Worm (Caenorhabditis elegans) whole organism, L2 larva: Measurements from ENCODE around the gene dmd-4.

Experiments
- C34F6.9 ChIP-seq: fragments of 150-350 bp; optimal IDR thresholded peaks from 2 replicates; lab custom pipeline; 2014; ENCODE audit warnings: missing biosample characterization, missing genetic modification characterization
- F13H6.1 ChIP-seq: sonication (generic microtip); optimal IDR thresholded peaks from 2 replicates; lab custom pipeline; 2016; ENCODE audit warnings: missing genetic modification characterization, missing compliant biosample characterization
- R02D3.7 ChIP-seq: fragments of 150-350 bp; optimal IDR thresholded peaks from 2 replicates; lab custom pipeline; 2014; ENCODE audit warnings: missing biosample characterization, missing genetic modification characterization
- Y55F3AM.14 ChIP-seq: fragments of 200-800 bp; sonication (Bioruptor generic); optimal IDR thresholded peaks from 2 replicates; lab custom pipeline; 2018; ENCODE audit warnings: mild to moderate bottlenecking, missing genetic modification characterization, missing compliant biosample characterization
- ZK546.5 ChIP-seq: sonication (generic microtip); optimal IDR thresholded peaks from 2 replicates; lab custom pipeline; 2017; ENCODE audit warnings: missing biosample characterization, missing genetic modification characterization
- alr-1 ChIP-seq: fragments of 150-350 bp; optimal IDR thresholded peaks from 2 replicates; lab custom pipeline; 2014; ENCODE audit warnings: missing biosample characterization, missing genetic modification characterization
- aly-2 ChIP-seq: fragments of 150-350 bp; optimal IDR thresholded peaks from 2 replicates; lab custom pipeline; 2014; ENCODE audit warnings: missing biosample characterization, missing genetic modification characterization
- ama-1 ChIP-seq: fragments of 150-350 bp; optimal IDR thresholded peaks from 2 replicates; lab custom pipeline; 2018; ENCODE audit warnings: inconsistent platforms
- blmp-1 ChIP-seq: sonication (generic microtip); optimal IDR thresholded peaks from 2 replicates; lab custom pipeline; 2017; ENCODE audit warnings: missing genetic modification characterization, mild to moderate bottlenecking, missing compliant biosample characterization, antibody characterized with exemption, moderate library complexity; ENCODE audit not compliant: insufficient read depth
- ceh-16 ChIP-seq: fragments of 150-350 bp; optimal IDR thresholded peaks from 2 replicates; lab custom pipeline; 2014; ENCODE audit warnings: missing biosample characterization, missing genetic modification characterization
- ceh-82 ChIP-seq: fragments of 150-350 bp; optimal IDR thresholded peaks from 2 replicates; lab custom pipeline; 2014; ENCODE audit warnings: missing biosample characterization, missing genetic modification characterization
- crh-2 ChIP-seq: sonication (generic microtip); optimal IDR thresholded peaks from 2 replicates; lab custom pipeline; 2017; ENCODE audit warnings: missing biosample characterization, missing genetic modification characterization
- dmd-4 ChIP-seq: sonication (generic microtip); optimal IDR thresholded peaks from 2 replicates; lab custom pipeline; 2017; ENCODE audit warnings: missing biosample characterization, missing genetic modification characterization
- egl-27 ChIP-seq: sonication (generic microtip); optimal IDR thresholded peaks from 3 replicates; lab custom pipeline; 2017; ENCODE audit warnings: missing biosample characterization, missing genetic modification reagents, missing genetic modification characterization
- elt-1 ChIP-seq: fragments of 150-350 bp; optimal IDR thresholded peaks from 2 replicates; lab custom pipeline; 2014; ENCODE audit warnings: missing biosample characterization, missing genetic modification characterization
- elt-3 ChIP-seq: sonication (generic microtip); optimal IDR thresholded peaks from 2 replicates; lab custom pipeline; 2017; ENCODE audit warnings: missing biosample characterization, missing genetic modification characterization
- fos-1 ChIP-seq: fragments of 150-350 bp; optimal IDR thresholded peaks from 2 replicates; lab custom pipeline; 2014; ENCODE audit warnings: missing biosample characterization, missing genetic modification characterization
- gmeb-1 ChIP-seq: fragments of 150-350 bp; optimal IDR thresholded peaks from 2 replicates; lab custom pipeline; 2014; ENCODE audit warnings: missing biosample characterization, missing genetic modification characterization
- lin-11 ChIP-seq: fragments of 150-350 bp; sonication (generic microtip); optimal IDR thresholded peaks from 2 replicates; lab custom pipeline; 2014; ENCODE audit warnings: missing biosample characterization, missing genetic modification characterization, inconsistent platforms, mixed read lengths
- lin-13 ChIP-seq: fragments of 150-350 bp; optimal IDR thresholded peaks from 2 replicates; lab custom pipeline; 2014; ENCODE audit warnings: missing biosample characterization, missing genetic modification reagents, missing genetic modification characterization
- lin-39 ChIP-seq: fragments of 150-350 bp; optimal IDR thresholded peaks from 2 replicates; lab custom pipeline; 2014; ENCODE audit warnings: missing biosample characterization, missing genetic modification reagents, missing genetic modification characterization
- lsy-2 ChIP-seq, 2 experiments: fragments of 150-350 bp in 1 of 2; sonication (generic microtip) in 1 of 2; optimal IDR thresholded peaks; 2 replicates each; lab custom pipeline; 2014 to 2017; ENCODE audit warnings: missing biosample characterization in 2 of 2, missing genetic modification characterization in 2 of 2
- mab-5 ChIP-seq: fragments of 150-350 bp; optimal IDR thresholded peaks from 2 replicates; lab custom pipeline; 2014; ENCODE audit warnings: missing biosample characterization, missing genetic modification characterization
- mbf-1 ChIP-seq: sonication (generic microtip); optimal IDR thresholded peaks from 2 replicates; lab custom pipeline; 2017; ENCODE audit warnings: missing biosample characterization, missing genetic modification characterization
- mdl-1 ChIP-seq, 2 experiments: fragments of 150-350 bp in 1 of 2; sonication (generic microtip) in 1 of 2; optimal IDR thresholded peaks; 2 replicates each; lab custom pipeline; 2017; ENCODE audit warnings: missing biosample characterization in 2 of 2, missing genetic modification characterization in 2 of 2
- nhr-10 ChIP-seq: sonication (generic microtip); optimal IDR thresholded peaks from 2 replicates; lab custom pipeline; 2017; ENCODE audit warnings: missing biosample characterization, missing genetic modification characterization
- nhr-11 ChIP-seq: fragments of 150-350 bp; optimal IDR thresholded peaks from 2 replicates; lab custom pipeline; 2014; ENCODE audit warnings: missing biosample characterization, missing genetic modification characterization
- nhr-12 ChIP-seq: fragments of 150-350 bp; optimal IDR thresholded peaks from 2 replicates; lab custom pipeline; 2014; ENCODE audit warnings: missing biosample characterization, missing genetic modification characterization
- nhr-129 ChIP-seq: fragments of 150-350 bp; optimal IDR thresholded peaks from 2 replicates; lab custom pipeline; 2014; ENCODE audit warnings: missing biosample characterization, missing genetic modification characterization
- nhr-21 ChIP-seq: fragments of 150-350 bp; optimal IDR thresholded peaks from 2 replicates; lab custom pipeline; 2014; ENCODE audit warnings: missing biosample characterization, missing genetic modification characterization
- nhr-23 ChIP-seq: fragments of 150-350 bp; optimal IDR thresholded peaks from 2 replicates; lab custom pipeline; 2014; ENCODE audit warnings: missing biosample characterization, missing genetic modification reagents, missing genetic modification characterization
- nhr-237 ChIP-seq: fragments of 150-350 bp; optimal IDR thresholded peaks from 2 replicates; lab custom pipeline; 2014; ENCODE audit warnings: missing biosample characterization, missing genetic modification characterization
- nhr-25 ChIP-seq: fragments of 150-350 bp; sonication (generic microtip); optimal IDR thresholded peaks from 3 replicates; lab custom pipeline; 2014; ENCODE audit warnings: missing biosample characterization, missing genetic modification characterization
- nhr-6 ChIP-seq: fragments of 150-350 bp; optimal IDR thresholded peaks from 2 replicates; lab custom pipeline; 2014; ENCODE audit warnings: missing biosample characterization, missing genetic modification characterization
- nhr-77 ChIP-seq: fragments of 150-350 bp; optimal IDR thresholded peaks from 2 replicates; lab custom pipeline; 2014; ENCODE audit warnings: missing biosample characterization, missing genetic modification characterization
- peb-1 ChIP-seq: fragments of 150-350 bp; optimal IDR thresholded peaks from 2 replicates; lab custom pipeline; 2014; ENCODE audit warnings: missing biosample characterization, missing genetic modification characterization
- sem-4 ChIP-seq: fragments of 150-350 bp; optimal IDR thresholded peaks from 2 replicates; lab custom pipeline; 2014; ENCODE audit warnings: missing biosample characterization, missing genetic modification reagents, missing genetic modification characterization
- skn-1 ChIP-seq: sonication (generic microtip); optimal IDR thresholded peaks from 2 replicates; lab custom pipeline; 2017; ENCODE audit warnings: missing biosample characterization, missing genetic modification characterization
- sma-3 ChIP-seq: sonication (generic microtip); optimal IDR thresholded peaks from 2 replicates; lab custom pipeline; 2016; ENCODE audit warnings: missing genetic modification reagents, missing genetic modification characterization, missing compliant biosample characterization
- sma-9 ChIP-seq, 2 experiments: fragments of 150-350 bp in 1 of 2; sonication (generic microtip) in 1 of 2; optimal IDR thresholded peaks; 2 replicates each; lab custom pipeline; 2014 to 2016; ENCODE audit warnings: missing genetic modification characterization in 2 of 2, mild to moderate bottlenecking in 1 of 2, missing biosample characterization in 1 of 2, missing compliant biosample characterization in 1 of 2, missing genetic modification reagents in 1 of 2, moderate library complexity in 1 of 2
- snpc-4 ChIP-seq: fragments of 150-350 bp; optimal IDR thresholded peaks from 2 replicates; lab custom pipeline; 2014; ENCODE audit warnings: missing biosample characterization, missing genetic modification characterization
- unc-39 ChIP-seq: fragments of 150-350 bp; optimal IDR thresholded peaks from 2 replicates; lab custom pipeline; 2014; ENCODE audit warnings: missing biosample characterization, missing genetic modification characterization
- unc-55 ChIP-seq: fragments of 150-350 bp; sonication (generic microtip); optimal IDR thresholded peaks from 3 replicates; lab custom pipeline; 2014; ENCODE audit warnings: missing biosample characterization, missing genetic modification reagents, missing genetic modification characterization
- unc-62 ChIP-seq: fragments of 150-350 bp; optimal IDR thresholded peaks from 2 replicates; lab custom pipeline; 2014; ENCODE audit warnings: missing biosample characterization, missing genetic modification reagents, missing genetic modification characterization
- zag-1 ChIP-seq: fragments of 150-350 bp; optimal IDR thresholded peaks from 2 replicates; lab custom pipeline; 2014; ENCODE audit warnings: missing biosample characterization, missing genetic modification characterization
- ztf-1 ChIP-seq: fragments of 200-800 bp; sonication (Bioruptor generic); conservative IDR thresholded peaks from 2 replicates; pipeline ENCODE4 v1.3.6; 2022; ENCODE audit warnings: missing genetic modification characterization, missing compliant biosample characterization
- ztf-11 ChIP-seq: sonication (generic microtip); optimal IDR thresholded peaks from 2 replicates; lab custom pipeline; 2017; ENCODE audit warnings: missing biosample characterization, missing genetic modification characterization
- ztf-4 ChIP-seq: fragments of 150-350 bp; optimal IDR thresholded peaks from 2 replicates; lab custom pipeline; 2014; ENCODE audit warnings: missing biosample characterization, missing genetic modification characterization

The dmd-4 gene

DNA sequence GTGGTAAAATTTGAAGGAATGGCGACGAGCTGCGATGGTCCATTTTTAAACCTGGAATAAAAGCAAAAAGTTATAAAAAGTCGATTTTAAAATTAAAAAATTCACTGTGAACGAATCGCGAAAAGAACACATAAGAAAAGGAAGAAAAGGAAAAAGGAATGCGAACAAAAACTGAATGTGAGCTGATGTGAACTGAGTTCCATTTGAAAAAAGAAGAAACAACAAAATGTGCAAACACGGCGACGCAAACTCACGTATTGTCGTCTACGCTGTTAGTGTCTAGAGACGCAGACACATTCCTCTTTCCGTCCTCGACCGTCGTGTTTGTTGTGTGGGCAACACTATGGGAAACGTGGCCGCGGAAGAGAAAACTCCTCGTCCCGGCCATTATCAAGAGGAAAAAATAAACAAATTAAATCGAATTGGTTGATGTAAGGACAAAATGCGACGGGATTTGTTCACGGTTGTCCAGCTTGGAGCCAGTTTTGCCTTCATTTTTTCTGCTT is 7.9 kb downstream of the dmd-4 start, which contains the start of the genes C27C12.1 and C27C12.4:
TSS of gene C27C12.1 (minus strand) at position 51 of the 506 bp plus-strand sequence.
TSS of gene C27C12.4 (plus strand) at position 375 of the 506 bp plus-strand sequence.
- TF ChIP-seq unc-39 (tag; lab: Kevin White, UChicago) (no peak), nhr-10 (tag; lab: Kevin White, UChicago) (no peak), Y55F3AM.14 (GFP tag; lab: Kevin White, UChicago) (peak; percentile 44), nhr-21 (tag; lab: Kevin White, UChicago) (peak; percentile 85), snpc-4 (tag; lab: Kevin White, UChicago) (peak; percentile 70), F13H6.1 (tag; lab: Kevin White, UChicago) (peak; percentile 92), lin-11 (tag; lab: Kevin White, UChicago) (peak; percentile 89), sma-3 (GFP tag; lab: Kevin White, UChicago) (peak; percentile 87), skn-1 (tag; lab: Kevin White, UChicago) (peak; percentile 91), elt-3 (no peak), nhr-129 (tag; lab: Kevin White, UChicago) (peak; percentile 93), zag-1 (tag; lab: Kevin White, UChicago) (peak; percentile 81), ceh-16 (peak; percentile 73), nhr-11 (tag; lab: Kevin White, UChicago) (no peak), gmeb-1 (tag; lab: Kevin White, UChicago) (peak; percentile 83), ceh-82 (tag; lab: Kevin White, UChicago) (peak; percentile 36), alr-1 (no peak), nhr-77 (tag; lab: Kevin White, UChicago) (peak; percentile 43), lsy-2 (tag; optimal IDR thresholded peaks at IDR 0.05; lab: Kevin White, UChicago) (peak; percentile 64 to 89), nhr-6 (peak; percentile 70), peb-1 (no peak), elt-1 (tag; lab: Kevin White, UChicago) (no peak), crh-2 (peak; percentile 92), lin-13 (peak; percentile 89), blmp-1 (tag; lab: Kevin White, UChicago) (peak; percentile 69), unc-55 (peak; percentile 96), nhr-237 (tag; lab: Kevin White, UChicago) (no peak), ama-1 (lab: Kevin White, UChicago) (no peak), ztf-4 (tag; lab: Kevin White, UChicago) (peak; percentile 89), aly-2 (no peak), nhr-23 (tag; lab: Kevin White, UChicago) (no peak), dmd-4 (tag; lab: Kevin White, UChicago) (no peak), fos-1 (tag; lab: Kevin White, UChicago) (peak; percentile 74), ztf-1 (GFP tag; lab: Robert Waterston, UW) (no peak), mdl-1 (tag; optimal IDR thresholded peaks at IDR 0.05; lab: Kevin White, UChicago) (peak; percentile 19 to 61), unc-62 (GFP tag; lab: Kevin White, UChicago) (no peak), sem-4 (peak; percentile 83), nhr-12 (no peak), nhr-25 (tag; lab: Kevin White, UChicago) (no peak), ZK546.5 (no peak), sma-9 (GFP tag; optimal IDR thresholded peaks at IDR 0.05; lab: Kevin White, UChicago) (peak; percentile 90), sma-9 (tag; optimal IDR thresholded peaks at IDR 0.05; lab: Kevin White, UChicago) (no peak), mbf-1 (tag; lab: Kevin White, UChicago) (no peak), mab-5 (tag; lab: Kevin White, UChicago) (peak; percentile 82), C34F6.9 (peak; percentile 91), R02D3.7 (tag; lab: Kevin White, UChicago) (peak; percentile 11), lin-39 (tag; lab: Kevin White, UChicago) (no peak), ztf-11 (no peak), egl-27 (tag; lab: Kevin White, UChicago) (peak; percentile 79)
